Worm (Caenorhabditis elegans) whole organism, mixed stage, embryonic: ENCODE measurements around the gene irld-19.

Experiments used
- M03D4.4 ChIP-seq: sonication (generic microtip); optimal IDR thresholded peaks from 2 replicates; lab custom pipeline; 2017; ENCODE audit warnings: mild to moderate bottlenecking, missing genetic modification characterization, missing compliant biosample characterization
- bed-3 ChIP-seq: fragments of 200-800 bp; sonication (Bioruptor generic); optimal IDR thresholded peaks from 3 replicates; lab custom pipeline; 2018; ENCODE audit warnings: mild to moderate bottlenecking, missing genetic modification characterization, moderate library complexity, missing compliant biosample characterization
- ceh-83 ChIP-seq: fragments of 200-800 bp; sonication (Bioruptor generic); optimal IDR thresholded peaks from 2 replicates; lab custom pipeline; 2018; ENCODE audit warnings: mild to moderate bottlenecking, missing genetic modification characterization, missing compliant biosample characterization
- ces-1 ChIP-seq: fragments of 150-350 bp; optimal IDR thresholded peaks from 2 replicates; lab custom pipeline; 2014; ENCODE audit warnings: missing biosample characterization, missing genetic modification reagents, missing genetic modification characterization
- cnd-1 ChIP-seq: fragments of 200-800 bp; sonication (Bioruptor generic); optimal IDR thresholded peaks from 2 replicates; lab custom pipeline; 2018; ENCODE audit warnings: mild to moderate bottlenecking, missing genetic modification characterization, missing compliant biosample characterization
- elt-1 ChIP-seq: sonication (generic microtip); optimal IDR thresholded peaks from 2 replicates; lab custom pipeline; 2017; ENCODE audit warnings: missing genetic modification characterization, mild to moderate bottlenecking, missing compliant biosample characterization, antibody characterized with exemption, moderate library complexity, borderline replicate concordance; ENCODE audit not compliant: insufficient read depth
- elt-3 ChIP-seq: fragments of 150-350 bp; optimal IDR thresholded peaks from 2 replicates; lab custom pipeline; 2014; ENCODE audit warnings: missing biosample characterization, missing genetic modification characterization
- flh-1 ChIP-seq: fragments of 200-800 bp; sonication (Bioruptor generic); optimal IDR thresholded peaks from 2 replicates; lab custom pipeline; 2018; ENCODE audit warnings: mild to moderate bottlenecking, missing genetic modification characterization, moderate library complexity, missing compliant biosample characterization
- ham-2 ChIP-seq: fragments of 200-800 bp; sonication (Bioruptor generic); optimal IDR thresholded peaks from 2 replicates; lab custom pipeline; 2018; ENCODE audit warnings: mild to moderate bottlenecking, missing genetic modification characterization, missing compliant biosample characterization
- hlh-1 ChIP-seq: fragments of 150-350 bp; optimal IDR thresholded peaks from 2 replicates; lab custom pipeline; 2014; ENCODE audit warnings: missing biosample characterization, missing genetic modification reagents, missing genetic modification characterization
- lin-13 ChIP-seq: fragments of 150-350 bp; optimal IDR thresholded peaks from 2 replicates; lab custom pipeline; 2014; ENCODE audit warnings: missing biosample characterization, missing genetic modification characterization
- lsy-2 ChIP-seq: fragments of 150-350 bp; optimal IDR thresholded peaks from 2 replicates; lab custom pipeline; 2014; ENCODE audit warnings: missing biosample characterization, missing genetic modification characterization
- mab-5 ChIP-seq: fragments of 150-350 bp; optimal IDR thresholded peaks from 2 replicates; lab custom pipeline; 2014; ENCODE audit warnings: missing biosample characterization, missing genetic modification characterization
- mep-1 ChIP-seq: fragments of 150-350 bp; optimal IDR thresholded peaks from 2 replicates; lab custom pipeline; 2017; ENCODE audit warnings: missing biosample characterization, missing genetic modification reagents, missing genetic modification characterization, inconsistent platforms
- mls-2 ChIP-seq: sonication (generic microtip); optimal IDR thresholded peaks from 2 replicates; lab custom pipeline; 2016; ENCODE audit warnings: mild to moderate bottlenecking, missing genetic modification characterization, moderate library complexity, missing compliant biosample characterization
- nhr-12 ChIP-seq: fragments of 150-350 bp; optimal IDR thresholded peaks from 2 replicates; lab custom pipeline; 2014; ENCODE audit warnings: missing biosample characterization, missing genetic modification characterization
- nhr-2 ChIP-seq: fragments of 150-350 bp; optimal IDR thresholded peaks from 2 replicates; lab custom pipeline; 2014; ENCODE audit warnings: missing biosample characterization, missing genetic modification characterization
- nhr-76 ChIP-seq: sonication (generic microtip); optimal IDR thresholded peaks from 2 replicates; lab custom pipeline; 2017; ENCODE audit warnings: missing biosample characterization, missing genetic modification characterization
- pha-4 ChIP-seq: fragments of 150-350 bp; optimal IDR thresholded peaks from 2 replicates; lab custom pipeline; 2018; ENCODE audit warnings: missing biosample characterization, missing genetic modification reagents, missing genetic modification characterization
- sptf-1 ChIP-seq: sonication (generic microtip); optimal IDR thresholded peaks from 2 replicates; lab custom pipeline; 2017; ENCODE audit warnings: mild to moderate bottlenecking, missing genetic modification characterization, moderate library complexity, missing compliant biosample characterization
- tbx-8 ChIP-seq: fragments of 200-800 bp; sonication (Bioruptor generic); optimal IDR thresholded peaks from 2 replicates; lab custom pipeline; 2018; ENCODE audit warnings: mild to moderate bottlenecking, missing genetic modification characterization, moderate library complexity, missing compliant biosample characterization
- unc-120 ChIP-seq: sonication (generic microtip); optimal IDR thresholded peaks from 2 replicates; lab custom pipeline; 2017; ENCODE audit warnings: missing genetic modification characterization, missing compliant biosample characterization; ENCODE audit not compliant: poor library complexity, severe bottlenecking
- unc-39 ChIP-seq: fragments of 150-350 bp; optimal IDR thresholded peaks from 2 replicates; lab custom pipeline; 2014; ENCODE audit warnings: missing biosample characterization, missing genetic modification characterization
- unc-62 ChIP-seq: fragments of 150-350 bp; optimal IDR thresholded peaks from 2 replicates; lab custom pipeline; 2014; ENCODE audit warnings: missing biosample characterization, missing genetic modification reagents, missing genetic modification characterization
- zip-8 ChIP-seq: fragments of 150-350 bp; optimal IDR thresholded peaks from 2 replicates; lab custom pipeline; 2014; ENCODE audit warnings: missing biosample characterization, missing genetic modification characterization

The irld-19 gene

DNA sequence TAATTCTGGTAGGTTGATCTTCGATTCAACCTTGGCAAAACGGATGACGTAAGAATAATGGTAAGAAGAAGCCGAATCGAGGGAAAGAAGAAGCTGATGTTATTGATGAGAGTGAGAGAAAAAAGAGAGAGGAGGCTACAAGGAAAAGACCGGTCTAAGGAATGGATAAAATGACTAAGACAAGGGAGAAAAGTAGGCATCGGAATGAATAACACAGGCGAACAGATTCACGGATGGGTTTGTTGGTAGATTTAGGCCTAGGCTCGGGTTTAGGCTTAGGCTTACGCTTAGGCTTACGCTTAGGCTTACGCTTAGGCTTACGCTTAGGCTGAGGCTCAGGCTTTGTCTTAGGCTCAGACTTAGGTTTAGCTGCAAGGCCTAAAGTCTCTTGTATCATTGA lies 34.3 kb upstream of the irld-19 start, which contains the start of gene agmo-1:
Gene agmo-1, minus strand, starts transcription at position 101 of the 400 bp plus-strand sequence.
- TF ChIP-seq unc-62 (GFP tag; lab: Kevin White, UChicago): no peak
- no peak for TF ChIP-seq cnd-1 (tag; lab: Kevin White, UChicago)
- no peak for TF ChIP-seq bed-3
- TF ChIP-seq mep-1: no peak
- TF ChIP-seq ham-2 (GFP tag; lab: Kevin White, UChicago): no peak
- TF ChIP-seq nhr-2 (tag; lab: Kevin White, UChicago): no peak
- no peak for TF ChIP-seq zip-8 (tag; lab: Kevin White, UChicago)
- no peak for TF ChIP-seq ces-1

DNA sequence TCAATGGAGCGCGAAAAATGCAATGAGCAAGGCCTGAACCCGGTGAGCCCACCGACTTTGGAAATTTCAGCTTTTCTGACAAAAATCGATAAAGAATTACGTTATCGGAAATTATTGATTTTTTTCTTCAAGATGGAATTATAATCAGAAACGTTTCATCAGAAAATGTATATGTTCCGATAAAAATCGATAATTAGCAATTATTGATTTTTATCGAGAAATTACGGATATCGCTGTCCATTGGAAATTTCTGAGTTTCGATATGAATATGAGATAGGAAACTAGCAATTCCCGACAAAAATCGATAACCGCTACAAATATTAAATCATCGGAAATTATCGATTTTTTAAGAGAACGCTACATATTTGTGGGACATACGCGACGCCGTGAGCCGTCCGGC lies 30.1 kb upstream of the irld-19 start:
- no peak for TF ChIP-seq elt-3 (tag; lab: Kevin White, UChicago)

DNA sequence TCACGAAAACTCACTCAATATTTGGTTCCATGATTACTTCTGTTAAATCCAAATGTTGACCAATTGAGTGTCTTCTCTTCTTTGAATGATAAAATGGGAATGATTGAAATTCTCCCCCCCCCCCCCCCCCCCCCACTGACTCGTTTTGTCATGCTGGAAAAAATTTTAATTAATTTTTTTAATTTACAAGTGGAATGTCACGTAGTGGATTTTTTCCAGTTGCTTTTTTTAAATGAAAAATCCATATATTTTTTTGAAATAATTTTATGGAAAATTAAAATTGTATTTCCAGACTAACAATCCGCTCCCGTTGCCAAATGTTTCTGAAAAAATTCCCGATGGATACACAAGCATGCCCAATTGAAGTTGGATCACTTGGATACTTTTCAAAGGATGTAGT lies 25.3 kb upstream of the irld-19 start, which contains the start of gene BE10.1:
Gene BE10.1, minus strand, starts transcription at position 101 of the 400 bp plus-strand sequence.
- TF ChIP-seq ceh-83 (GFP tag; lab: Kevin White, UChicago) (no peak), elt-3 (tag; lab: Kevin White, UChicago) (no peak), tbx-8 (GFP tag; lab: Kevin White, UChicago) (no peak), mep-1 (no peak), mab-5 (no peak), pha-4 (tag; lab: Kevin White, UChicago) (no peak)

DNA sequence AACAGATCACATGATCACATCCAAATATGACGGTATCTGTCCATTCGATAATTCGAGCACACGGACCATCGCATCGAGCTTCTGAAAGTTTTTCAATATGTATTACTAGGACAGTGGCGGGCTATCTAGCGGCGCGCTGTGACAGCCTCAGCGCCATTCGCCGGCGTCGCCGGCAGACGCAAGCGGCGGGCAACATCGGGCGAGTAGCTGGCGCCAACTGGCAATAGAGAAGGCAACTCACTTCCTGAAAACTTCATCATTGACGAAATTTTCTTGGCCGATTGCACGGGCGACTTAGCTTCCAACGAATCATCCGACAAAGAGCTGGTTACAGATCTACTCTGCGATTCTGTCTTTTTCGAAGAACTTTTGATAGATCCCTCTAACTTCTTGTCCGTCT lies 24.1 kb upstream of the irld-19 start:
- TF ChIP-seq sptf-1 (tag; lab: Kevin White, UChicago): no peak
- TF ChIP-seq lin-13 (tag; lab: Kevin White, UChicago): no peak
- no peak for TF ChIP-seq nhr-76
- TF ChIP-seq unc-39 (tag; lab: Kevin White, UChicago): no peak
- TF ChIP-seq unc-120 (tag; lab: Kevin White, UChicago): no peak
- TF ChIP-seq zip-8 (tag; lab: Kevin White, UChicago): no peak
- no peak for TF ChIP-seq mab-5

DNA sequence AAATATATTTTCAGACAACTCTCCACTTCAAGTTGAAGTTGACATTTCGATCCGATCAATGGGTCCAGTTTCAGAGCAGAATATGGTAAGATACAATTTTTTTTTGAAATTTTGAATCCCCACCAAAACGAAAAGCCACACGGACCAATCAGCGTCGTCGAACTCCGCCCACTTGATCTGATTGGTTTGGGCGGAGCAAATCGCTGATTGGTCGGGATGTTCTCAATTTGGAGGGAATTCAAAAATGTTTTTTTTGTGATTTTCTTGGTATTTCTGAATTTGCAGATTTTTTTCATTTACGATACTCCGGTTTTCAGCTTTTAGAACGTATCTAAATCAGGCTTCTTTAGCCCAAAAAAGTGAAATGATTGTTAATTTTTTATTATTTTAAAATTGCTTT lies 21.3 kb upstream of the irld-19 start:
- TF ChIP-seq M03D4.4 (tag; lab: Kevin White, UChicago) (no peak), unc-120 (tag; lab: Kevin White, UChicago) (no peak), pha-4 (tag; lab: Kevin White, UChicago) (no peak), mls-2 (tag; lab: Kevin White, UChicago) (no peak), elt-1 (no peak), lsy-2 (tag; lab: Kevin White, UChicago) (no peak), flh-1 (GFP tag; lab: Kevin White, UChicago) (no peak), unc-39 (tag; lab: Kevin White, UChicago) (no peak), nhr-12 (tag; lab: Kevin White, UChicago) (no peak), hlh-1 (tag; lab: Kevin White, UChicago) (no peak)

DNA sequence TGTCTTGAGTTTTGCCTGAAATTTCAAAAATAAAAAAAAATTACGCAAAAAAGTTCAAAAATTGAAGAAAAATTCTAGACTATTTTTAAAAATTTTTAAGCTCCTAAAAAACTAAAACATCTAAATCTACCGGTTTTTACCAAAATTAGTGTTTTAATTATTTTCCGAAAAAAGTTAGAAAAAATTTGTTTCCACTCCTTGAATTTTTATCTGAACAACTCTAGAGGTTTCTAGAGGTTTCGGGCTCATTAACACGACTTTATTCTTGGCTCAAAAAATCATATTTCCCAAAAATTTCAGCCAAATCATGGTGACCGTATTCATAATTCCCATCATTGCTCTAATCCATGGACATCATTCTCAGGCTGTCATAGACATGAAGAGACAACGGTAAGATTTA lies 20.7 kb upstream of the irld-19 start, which contains the start of gene lgc-37:
Gene lgc-37, plus strand, starts transcription at position 301 of the 400 bp plus-strand sequence.
- no peak for TF ChIP-seq M03D4.4 (tag; lab: Kevin White, UChicago)
- no peak for TF ChIP-seq nhr-12 (tag; lab: Kevin White, UChicago)
- no peak for TF ChIP-seq hlh-1 (tag; lab: Kevin White, UChicago)
- TF ChIP-seq, all 35 proteins: peak for 0

DNA sequence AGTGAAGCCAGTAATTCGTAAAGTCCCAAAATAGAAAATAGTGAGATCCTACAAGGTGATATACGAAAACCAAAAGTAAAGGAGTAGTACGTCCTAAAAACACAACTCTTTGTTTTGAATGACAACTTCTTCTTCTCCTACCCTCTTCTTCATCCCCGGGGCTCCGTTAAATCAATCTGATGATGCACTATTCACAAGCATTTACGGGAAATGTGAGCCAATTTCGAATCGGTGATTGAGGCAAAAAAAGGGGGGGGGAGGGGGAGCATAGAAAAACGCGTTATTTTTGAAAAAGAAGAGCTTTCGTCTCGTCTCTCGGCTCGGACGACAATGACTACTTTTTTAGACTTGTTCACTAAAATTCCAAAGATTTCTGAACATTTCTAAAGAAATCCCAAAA lies 19.7 kb upstream of the irld-19 start:
- TF ChIP-seq ces-1 (peak; percentile 55), unc-120 (tag; lab: Kevin White, UChicago) (no peak)
